Worm (Caenorhabditis elegans) whole organism, L3 larva: ENCODE results near the gene aak-1.

ENCODE experiments used
- fkh-2 ChIP-seq: fragments of 150-350 bp; optimal IDR thresholded peaks from 2 replicates; lab custom pipeline; 2014; ENCODE audit warnings: missing biosample characterization, missing genetic modification reagents, missing genetic modification characterization
- fos-1 ChIP-seq: fragments of 150-350 bp; optimal IDR thresholded peaks from 2 replicates; lab custom pipeline; 2014; ENCODE audit warnings: missing biosample characterization, missing genetic modification characterization
- mdl-1 ChIP-seq: fragments of 150-350 bp; optimal IDR thresholded peaks from 2 replicates; lab custom pipeline; 2014; ENCODE audit warnings: missing biosample characterization, missing genetic modification characterization
- mml-1 ChIP-seq: fragments of 150-350 bp; sonication (generic microtip); optimal IDR thresholded peaks from 3 replicates; lab custom pipeline; 2014; ENCODE audit warnings: missing biosample characterization, missing genetic modification characterization
- nfya-1 ChIP-seq: sonication (generic microtip); optimal IDR thresholded peaks from 2 replicates; lab custom pipeline; 2017; ENCODE audit warnings: missing genetic modification characterization, mild to moderate bottlenecking, missing compliant biosample characterization, antibody characterized with exemption, moderate library complexity; ENCODE audit not compliant: insufficient read depth
- nhr-12 ChIP-seq: fragments of 150-350 bp; optimal IDR thresholded peaks from 2 replicates; lab custom pipeline; 2014; ENCODE audit warnings: missing biosample characterization, missing genetic modification characterization
- pha-4 ChIP-seq: fragments of 150-350 bp; optimal IDR thresholded peaks from 2 replicates; lab custom pipeline; 2014; ENCODE audit warnings: missing biosample characterization, missing genetic modification reagents, missing genetic modification characterization
- tbx-2 ChIP-seq: sonication (generic microtip); optimal IDR thresholded peaks from 2 replicates; lab custom pipeline; 2016; ENCODE audit warnings: mild to moderate bottlenecking, missing genetic modification characterization, missing compliant biosample characterization
- unc-39 ChIP-seq: sonication (generic microtip); optimal IDR thresholded peaks from 4 replicates; lab custom pipeline; 2017; ENCODE audit warnings: missing biosample characterization, missing genetic modification characterization
- unc-62 ChIP-seq: fragments of 150-350 bp; sonication (generic microtip); optimal IDR thresholded peaks from 4 replicates; lab custom pipeline; 2014; ENCODE audit warnings: missing biosample characterization, missing genetic modification reagents, missing genetic modification characterization
- ztf-11 ChIP-seq: fragments of 150-350 bp; optimal IDR thresholded peaks from 2 replicates; lab custom pipeline; 2014; ENCODE audit warnings: missing biosample characterization, missing genetic modification characterization

DNA sequence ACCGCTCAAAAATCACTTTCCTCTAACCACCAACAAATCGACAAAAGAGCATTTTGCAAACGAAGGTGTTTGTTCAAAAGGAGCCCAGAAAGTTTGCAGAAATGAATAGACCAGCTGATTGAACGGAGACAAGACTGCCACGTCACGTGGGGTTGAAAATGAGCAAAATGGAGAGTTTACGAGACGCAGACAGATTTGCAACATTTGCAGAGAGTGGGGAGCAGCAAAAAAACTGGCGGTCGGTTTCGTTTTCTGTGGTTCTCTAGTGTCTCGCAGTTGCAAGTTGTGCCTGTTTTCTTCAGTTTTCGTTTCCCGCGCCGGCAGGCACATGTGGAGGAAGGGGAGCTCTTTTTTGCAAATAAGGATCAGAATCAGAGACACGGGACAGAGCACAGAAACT is 24.5 kb upstream of the aak-1 start:
- no peak for TF ChIP-seq unc-62 (GFP tag; lab: Kevin White, UChicago)
- TF ChIP-seq mdl-1: peak; percentile 71
- TF ChIP-seq pha-4 (tag; lab: Kevin White, UChicago): peak; percentile 96
- no peak for TF ChIP-seq fos-1 (tag; lab: Kevin White, UChicago)
- no peak for TF ChIP-seq ztf-11 (tag; lab: Kevin White, UChicago)
- no peak for TF ChIP-seq unc-39
- TF ChIP-seq mml-1: no peak
- no peak for TF ChIP-seq nhr-12 (tag; lab: Kevin White, UChicago)
- TF ChIP-seq tbx-2 (tag; lab: Kevin White, UChicago): no peak
- TF ChIP-seq fkh-2 (tag; lab: Kevin White, UChicago): no peak
- TF ChIP-seq nfya-1 (tag; lab: Kevin White, UChicago): peak; percentile 64
